Fruit fly (Drosophila melanogaster): Measurements from ENCODE around the gene Gas41.
A peak's percentile ranks its signal among the peaks of the same experiment; 100 is the strongest.

Gas41 gene

DNA sequence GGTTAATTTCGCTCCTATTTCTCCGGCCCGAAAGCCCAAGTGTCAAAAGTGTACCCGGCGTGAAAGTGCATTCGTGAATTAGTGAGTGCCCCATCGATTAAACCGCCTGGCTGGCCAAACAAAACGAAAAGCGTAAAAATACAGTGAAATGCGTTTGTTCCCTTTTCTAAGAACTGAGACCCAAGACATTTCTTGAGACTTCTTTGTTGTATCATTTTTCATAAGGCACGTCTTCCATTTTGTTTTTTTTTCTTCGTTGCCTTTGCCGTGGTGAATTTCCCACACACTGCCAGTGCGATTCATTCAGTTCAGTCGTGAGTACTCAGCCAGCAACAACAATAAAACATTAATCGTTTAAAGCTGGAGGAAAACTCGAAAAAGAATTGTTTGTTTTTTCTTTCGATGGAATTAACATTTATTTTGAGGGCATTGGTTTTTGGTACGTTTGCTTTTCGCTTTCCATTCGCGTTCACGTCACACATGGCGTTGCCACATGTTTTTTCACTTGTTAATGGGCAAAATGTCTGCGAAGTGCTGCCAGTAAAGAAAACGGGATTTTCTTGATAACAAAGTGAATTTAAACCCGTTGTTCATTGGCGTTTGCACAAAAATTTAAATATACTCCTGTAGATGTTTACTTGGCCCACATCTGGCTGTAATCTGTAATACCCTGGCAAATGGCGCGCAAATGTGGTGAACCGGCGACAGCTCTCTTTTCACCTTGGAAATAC, 28.5 kb downstream of the Gas41 start (continued):
- TF ChIP-seq Dp (GFP tag; optimal IDR thresholded peaks at IDR 0.05): peak; percentile 22
- TF ChIP-seq CG13624 (GFP tag; optimal IDR thresholded peaks at IDR 0.05): no peak
- peak; percentile 40 for TF ChIP-seq nom (GFP tag; optimal IDR thresholded peaks at IDR 0.05)
- no peak for TF ChIP-seq tx (GFP tag; optimal IDR thresholded peaks at IDR 0.05)
- no peak for TF ChIP-seq scrt (GFP tag; optimal IDR thresholded peaks at IDR 0.05)
- no peak for TF ChIP-seq dm (GFP tag; optimal IDR thresholded peaks at IDR 0.05)
- TF ChIP-seq Blimp-1 (GFP tag; optimal IDR thresholded peaks at IDR 0.05): peak; percentile 27
- TF ChIP-seq Drgx (GFP tag; IDR thresholded peaks at IDR 0.05): no peak
- no peak for TF ChIP-seq CG10431 (GFP tag; optimal IDR thresholded peaks at IDR 0.05)
- no peak for TF ChIP-seq peb (GFP tag; IDR thresholded peaks at IDR 0.05)
- no peak for TF ChIP-seq CG34376 (GFP tag; optimal IDR thresholded peaks at IDR 0.05)
- TF ChIP-seq CG10366 (GFP tag; IDR thresholded peaks at IDR 0.05): no peak
- no peak for TF ChIP-seq CG31388 (GFP tag; optimal IDR thresholded peaks at IDR 0.05)
- no peak for TF ChIP-seq jumu (GFP tag; optimal IDR thresholded peaks at IDR 0.05)
- no peak for TF ChIP-seq Poxn (GFP tag; IDR thresholded peaks at IDR 0.05)
- TF ChIP-seq Ets97D (GFP tag; optimal IDR thresholded peaks at IDR 0.05): no peak
- no peak for TF ChIP-seq salm (tag; optimal IDR thresholded peaks at IDR 0.05)
- no peak for TF ChIP-seq CG8478 (optimal IDR thresholded peaks at IDR 0.05)
- TF ChIP-seq sens (GFP tag): peak; percentile 88
- TF ChIP-seq lmd (GFP tag; IDR thresholded peaks at IDR 0.05): no peak
- no peak for TF ChIP-seq pb (GFP tag; optimal IDR thresholded peaks at IDR 0.05)
- TF ChIP-seq H2.0 (GFP tag; IDR thresholded peaks at IDR 0.05): no peak
- TF ChIP-seq chn (GFP tag; optimal IDR thresholded peaks at IDR 0.05): peak; percentile 28
- no peak for TF ChIP-seq ab (GFP tag; optimal IDR thresholded peaks at IDR 0.05)
- no peak for TF ChIP-seq CG4730 (GFP tag; IDR thresholded peaks at IDR 0.05)
- no peak for TF ChIP-seq Myb (GFP tag; optimal IDR thresholded peaks at IDR 0.05)
- no peak for TF ChIP-seq nerfin-1 (tag; optimal IDR thresholded peaks at IDR 0.05)
- TF ChIP-seq sqz (GFP tag; optimal IDR thresholded peaks at IDR 0.05): peak; percentile 65
- no peak for TF ChIP-seq CG15011 (GFP tag; optimal IDR thresholded peaks at IDR 0.05)
- TF ChIP-seq bsh (GFP tag; optimal IDR thresholded peaks at IDR 0.05): peak in 1 of 2 experiments; percentile 7
- TF ChIP-seq Hr3 (GFP tag; optimal IDR thresholded peaks at IDR 0.05): no peak
- no peak for TF ChIP-seq cg (GFP tag; optimal IDR thresholded peaks at IDR 0.05)
- no peak for TF ChIP-seq HHEX (GFP tag; optimal IDR thresholded peaks at IDR 0.05)
- TF ChIP-seq gem (tag; optimal IDR thresholded peaks at IDR 0.05): peak; percentile 12
- TF ChIP-seq dmrt99B (tag; optimal IDR thresholded peaks at IDR 0.05): no peak
- TF ChIP-seq CG13287 (GFP tag; IDR thresholded peaks at IDR 0.05; ENCODE audit: partially characterized antibody): no peak
- TF ChIP-seq CG11085 (GFP tag; IDR thresholded peaks at IDR 0.05): no peak
- TF ChIP-seq Aef1 (GFP tag; IDR thresholded peaks at IDR 0.05): no peak
- TF ChIP-seq Eip74EF (GFP tag; optimal IDR thresholded peaks at IDR 0.05): no peak
- no peak for TF ChIP-seq CG7372 (GFP tag; IDR thresholded peaks at IDR 0.05)
- no peak for TF ChIP-seq CG31441 (GFP tag; IDR thresholded peaks at IDR 0.05)
- peak; percentile 19 for TF ChIP-seq Sin3A (optimal IDR thresholded peaks at IDR 0.05)
- TF ChIP-seq NC2β (GFP tag; optimal IDR thresholded peaks at IDR 0.05): no peak
- no peak for TF ChIP-seq klu (GFP tag; IDR thresholded peaks at IDR 0.05)
- peak; percentile 5 for TF ChIP-seq CG14710 (tag; optimal IDR thresholded peaks at IDR 0.05)
- TF ChIP-seq CG7839 (tag; optimal IDR thresholded peaks at IDR 0.05): no peak
- TF ChIP-seq hkb (optimal IDR thresholded peaks at IDR 0.05): no peak
- no peak for TF ChIP-seq hkb (GFP tag; IDR thresholded peaks at IDR 0.05)
- no peak for TF ChIP-seq fd102C (GFP tag; optimal IDR thresholded peaks at IDR 0.05)
- no peak for TF ChIP-seq unpg (GFP tag; optimal IDR thresholded peaks at IDR 0.05)
- no peak for TF ChIP-seq Hr39 (optimal IDR thresholded peaks at IDR 0.05)
- no peak for TF ChIP-seq Abd-B (GFP tag; optimal IDR thresholded peaks at IDR 0.05)

Data from whole organism, embryonic.